Worm (Caenorhabditis elegans) whole organism, L4 larva: ENCODE measurements around the gene tbb-1.
A peak's percentile ranks its signal among the peaks of the same experiment; 100 is the strongest.

Source experiments
- F49E8.2 ChIP-seq: sonication (generic microtip); optimal IDR thresholded peaks from 2 replicates; lab custom pipeline; 2016; ENCODE audit warnings: missing compliant biosample characterization, mild to moderate bottlenecking, missing genetic modification characterization, borderline replicate concordance
- Y48G9A.11 ChIP-seq: fragments of 200-800 bp; sonication (Bioruptor generic); IDR thresholded peaks from 2 replicates; pipeline ENCODE4 v1.3.6; 2022; ENCODE audit warnings: missing genetic modification reagents, missing genetic modification characterization, missing compliant biosample characterization
- Y75B8A.6 ChIP-seq: fragments of 200-800 bp; sonication (Bioruptor generic); IDR thresholded peaks from 2 replicates; pipeline ENCODE4 v1.3.6; 2022; ENCODE audit warnings: missing genetic modification reagents, missing genetic modification characterization, missing compliant biosample characterization
- ZK337.2 ChIP-seq: fragments of 200-800 bp; sonication (Bioruptor generic); IDR thresholded peaks from 2 replicates; pipeline ENCODE4 v1.3.6; 2022; ENCODE audit warnings: missing genetic modification reagents, missing genetic modification characterization, missing compliant biosample characterization
- aha-1 ChIP-seq: fragments of 150-350 bp; peaks from one replicate; lab custom pipeline; 2014; ENCODE audit warnings: missing biosample characterization, missing genetic modification characterization
- ama-1 ChIP-seq: fragments of 150-350 bp; optimal IDR thresholded peaks from 2 replicates; lab custom pipeline; 2014; ENCODE audit warnings: inconsistent platforms, mixed read lengths
- arid-1 ChIP-seq: fragments of 200-800 bp; sonication (Bioruptor generic); conservative IDR thresholded peaks from 2 replicates; pipeline ENCODE4 v1.3.6; 2022; ENCODE audit warnings: missing genetic modification reagents, missing genetic modification characterization, missing compliant biosample characterization
- attf-4 ChIP-seq: sonication (generic microtip); optimal IDR thresholded peaks from 3 replicates; lab custom pipeline; 2017; ENCODE audit warnings: missing biosample characterization, missing genetic modification characterization
- ceh-28 ChIP-seq: fragments of 150-350 bp; optimal IDR thresholded peaks from 2 replicates; lab custom pipeline; 2014; ENCODE audit warnings: missing biosample characterization, missing genetic modification reagents, missing genetic modification characterization
- ceh-44 ChIP-seq: fragments of 200-800 bp; sonication (Bioruptor generic); IDR thresholded peaks from 2 replicates; pipeline ENCODE4 v1.3.6; 2022; ENCODE audit warnings: missing genetic modification reagents, missing genetic modification characterization, missing compliant biosample characterization
- ces-1 ChIP-seq: fragments of 150-350 bp; sonication (generic microtip); optimal IDR thresholded peaks from 4 replicates; lab custom pipeline; 2014; ENCODE audit warnings: missing biosample characterization, missing genetic modification reagents, missing genetic modification characterization
- cey-2 ChIP-seq: sonication (generic microtip); optimal IDR thresholded peaks from 3 replicates; lab custom pipeline; 2017; ENCODE audit warnings: missing genetic modification characterization, mild to moderate bottlenecking, missing compliant biosample characterization, antibody characterized with exemption, borderline replicate concordance; ENCODE audit not compliant: insufficient read depth
- daf-12 ChIP-seq: fragments of 150-350 bp; optimal IDR thresholded peaks from 2 replicates; lab custom pipeline; 2014; ENCODE audit warnings: missing biosample characterization, missing genetic modification reagents, missing genetic modification characterization
- daf-19 ChIP-seq: fragments of 200-800 bp; sonication (Bioruptor generic); conservative IDR thresholded peaks from 2 replicates; pipeline ENCODE4 v1.3.6; 2022; ENCODE audit warnings: missing genetic modification characterization, missing compliant biosample characterization
- dmd-9 ChIP-seq: fragments of 200-800 bp; sonication (Bioruptor generic); IDR thresholded peaks from 2 replicates; pipeline ENCODE4 v1.3.6; 2022; ENCODE audit warnings: missing genetic modification reagents, missing genetic modification characterization, missing compliant biosample characterization
- egl-43 ChIP-seq: fragments of 200-800 bp; sonication (Bioruptor generic); IDR thresholded peaks from 2 replicates; pipeline ENCODE4 v1.3.6; 2022; ENCODE audit warnings: missing genetic modification reagents, missing genetic modification characterization, missing compliant biosample characterization
- hif-1 ChIP-seq, 2 experiments: sonication (generic microtip); optimal IDR thresholded peaks; 2 replicates each; lab custom pipeline; 2016 to 2017; ENCODE audit warnings: missing compliant biosample characterization in 2 of 2, missing genetic modification characterization in 2 of 2, missing genetic modification reagents in 2 of 2, missing genotype in 2 of 2, mild to moderate bottlenecking in 1 of 2
- hmg-1.1 ChIP-seq: fragments of 200-800 bp; sonication (Bioruptor generic); IDR thresholded peaks from 2 replicates; pipeline ENCODE4 v1.3.6; 2022; ENCODE audit warnings: missing genetic modification reagents, missing genetic modification characterization, missing compliant biosample characterization
- lim-7 ChIP-seq: fragments of 200-800 bp; sonication (Bioruptor generic); IDR thresholded peaks from 2 replicates; pipeline ENCODE4 v1.3.6; 2022; ENCODE audit warnings: missing genetic modification characterization, missing compliant biosample characterization
- lin-1 ChIP-seq: fragments of 200-800 bp; sonication (Bioruptor generic); IDR thresholded peaks from 2 replicates; pipeline ENCODE4 v1.3.6; 2022; ENCODE audit warnings: missing genetic modification reagents, missing genetic modification characterization, missing compliant biosample characterization
- lin-38 ChIP-seq: fragments of 200-800 bp; sonication (Bioruptor generic); IDR thresholded peaks from 2 replicates; pipeline ENCODE4 v1.3.6; 2022; ENCODE audit warnings: missing genetic modification reagents, missing genetic modification characterization, missing compliant biosample characterization
- lir-3 ChIP-seq: sonication (generic microtip); optimal IDR thresholded peaks from 2 replicates; lab custom pipeline; 2016; ENCODE audit warnings: mild to moderate bottlenecking, missing genetic modification characterization, missing compliant biosample characterization
- lsy-2 ChIP-seq, 2 experiments: fragments of 150-350 bp in 1 of 2; sonication (generic microtip) in 1 of 2; optimal IDR thresholded peaks; 2 replicates each; lab custom pipeline; 2014 to 2017; ENCODE audit warnings: missing biosample characterization in 2 of 2, missing genetic modification characterization in 2 of 2
- mdl-1 ChIP-seq, 2 experiments: fragments of 150-350 bp in 1 of 2; sonication (generic microtip) in 1 of 2; optimal IDR thresholded peaks; 2 replicates each; lab custom pipeline; 2014 to 2017; ENCODE audit warnings: missing biosample characterization in 2 of 2, missing genetic modification characterization in 2 of 2
- mdt-29 ChIP-seq: fragments of 200-800 bp; sonication (Bioruptor generic); IDR thresholded peaks from 2 replicates; pipeline ENCODE4 v1.3.6; 2022; ENCODE audit warnings: missing genetic modification reagents, missing genetic modification characterization, missing compliant biosample characterization
- mxl-2 ChIP-seq: fragments of 200-800 bp; sonication (Bioruptor generic); conservative IDR thresholded peaks from 2 replicates; pipeline ENCODE4 v1.3.6; 2022; ENCODE audit warnings: missing genetic modification reagents, missing genetic modification characterization, missing compliant biosample characterization
- mxl-3 ChIP-seq: fragments of 200-800 bp; sonication (Bioruptor generic); optimal IDR thresholded peaks from 2 replicates; lab custom pipeline; 2018; ENCODE audit warnings: mild to moderate bottlenecking, missing genetic modification characterization, missing compliant biosample characterization
- nhr-10 ChIP-seq: fragments of 150-350 bp; optimal IDR thresholded peaks from 2 replicates; lab custom pipeline; 2014; ENCODE audit warnings: missing biosample characterization, missing genetic modification characterization
- nhr-11 ChIP-seq: fragments of 150-350 bp; optimal IDR thresholded peaks from 2 replicates; lab custom pipeline; 2014; ENCODE audit warnings: missing biosample characterization, missing genetic modification characterization
- nhr-28 ChIP-seq: fragments of 150-350 bp; optimal IDR thresholded peaks from 2 replicates; lab custom pipeline; 2014; ENCODE audit warnings: missing biosample characterization, missing genetic modification characterization
- nhr-42 ChIP-seq: fragments of 200-800 bp; sonication (Bioruptor generic); IDR thresholded peaks from 2 replicates; pipeline ENCODE4 v1.3.6; 2022; ENCODE audit warnings: missing genetic modification characterization, missing compliant biosample characterization
- nhr-48 ChIP-seq: sonication (generic microtip); optimal IDR thresholded peaks from 2 replicates; lab custom pipeline; 2016; ENCODE audit warnings: mild to moderate bottlenecking, missing genetic modification characterization, missing compliant biosample characterization
- nhr-76 ChIP-seq: fragments of 150-350 bp; optimal IDR thresholded peaks from 2 replicates; lab custom pipeline; 2014; ENCODE audit warnings: missing biosample characterization, missing genetic modification characterization
- nhr-77 ChIP-seq: fragments of 150-350 bp; optimal IDR thresholded peaks from 2 replicates; lab custom pipeline; 2014; ENCODE audit warnings: missing biosample characterization, missing genetic modification characterization
- pha-4 ChIP-seq, 2 experiments: fragments of 150-350 bp in 1 of 2; fragments of 200-800 bp in 1 of 2; sonication (Bioruptor generic) in 1 of 2; IDR thresholded peaks in 1 of 2; optimal IDR thresholded peaks in 1 of 2; 2 replicates each; pipeline versions ENCODE4 v1.3.6 to Lab custom; 2014 to 2022; ENCODE audit warnings: missing genetic modification characterization in 2 of 2, missing genetic modification reagents in 2 of 2, missing biosample characterization in 1 of 2, missing compliant biosample characterization in 1 of 2
- sdz-12 ChIP-seq: fragments of 200-800 bp; sonication (Bioruptor generic); optimal IDR thresholded peaks from 2 replicates; lab custom pipeline; 2018; ENCODE audit warnings: mild to moderate bottlenecking, missing genetic modification characterization, missing compliant biosample characterization
- set-16 ChIP-seq: fragments of 200-800 bp; sonication (Bioruptor generic); IDR thresholded peaks from 2 replicates; pipeline ENCODE4 v1.3.6; 2022; ENCODE audit warnings: missing genetic modification reagents, missing genetic modification characterization, missing compliant biosample characterization
- spr-1 ChIP-seq: sonication (generic microtip); optimal IDR thresholded peaks from 2 replicates; lab custom pipeline; 2016; ENCODE audit warnings: mild to moderate bottlenecking, missing genetic modification characterization, missing compliant biosample characterization
- tra-1 ChIP-seq: fragments of 200-800 bp; sonication (Bioruptor generic); IDR thresholded peaks from 2 replicates; pipeline ENCODE4 v1.3.6; 2022; ENCODE audit warnings: missing genetic modification reagents, missing genetic modification characterization, missing compliant biosample characterization
- zip-11 ChIP-seq: fragments of 200-800 bp; sonication (Bioruptor generic); IDR thresholded peaks from 2 replicates; pipeline ENCODE4 v1.3.6; 2022; ENCODE audit warnings: missing genetic modification characterization, missing compliant biosample characterization
- ztf-7 ChIP-seq: fragments of 150-350 bp; optimal IDR thresholded peaks from 2 replicates; lab custom pipeline; 2014; ENCODE audit warnings: missing biosample characterization, missing genetic modification characterization

The tbb-1 gene

DNA sequence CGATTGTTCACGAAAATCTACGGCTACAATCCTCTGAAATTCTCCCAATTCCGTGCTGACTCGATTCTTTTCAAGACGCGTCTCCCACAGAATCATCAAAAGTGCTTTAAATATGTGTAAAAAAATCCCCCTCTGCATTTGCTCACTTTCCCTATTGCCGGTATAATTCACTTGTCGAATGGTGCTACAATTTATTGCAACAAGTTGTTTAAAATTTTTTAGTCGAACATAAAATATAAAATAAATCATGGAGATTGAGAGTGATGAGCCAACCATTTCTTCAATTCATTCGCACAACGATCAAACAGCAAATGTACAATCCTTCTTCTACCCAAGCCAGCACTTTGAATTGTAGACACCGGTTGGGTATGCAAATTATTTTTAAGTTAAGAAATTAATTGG, 4.2 kb upstream of the tbb-1 start (continued):
- TF ChIP-seq nhr-28 (tag; lab: Kevin White, UChicago) (no peak), sdz-12 (GFP tag; lab: Kevin White, UChicago) (no peak), ceh-28 (no peak), dmd-9 (no peak), mxl-3 (GFP tag; lab: Kevin White, UChicago) (no peak), lsy-2 (tag; optimal IDR thresholded peaks at IDR 0.05; lab: Kevin White, UChicago) (no peak), mxl-2 (GFP tag; lab: Robert Waterston, UW) (no peak), lir-3 (tag; lab: Kevin White, UChicago) (no peak), attf-4 (tag; lab: Kevin White, UChicago) (no peak), hmg-1.1 (GFP tag; lab: Robert Waterston, UW) (no peak), nhr-76 (tag; lab: Kevin White, UChicago) (no peak), hif-1 (tag; optimal IDR thresholded peaks at IDR 0.05; lab: Kevin White, UChicago) (no peak), set-16 (GFP tag; lab: Robert Waterston, UW) (no peak), daf-12 (no peak), nhr-10 (no peak), arid-1 (GFP tag; lab: Robert Waterston, UW) (peak; percentile 74; the same call in 1 of the 2 replicates), lim-7 (GFP tag; lab: Robert Waterston, UW) (peak; percentile 59; the same call in 1 of the 2 replicates), mdt-29 (peak; percentile 45; the same call in 1 of the 2 replicates), spr-1 (tag; lab: Kevin White, UChicago) (no peak), aha-1 (tag; lab: Kevin White, UChicago) (no peak), mdl-1 (tag; optimal IDR thresholded peaks at IDR 0.05; lab: Kevin White, UChicago) (no peak), egl-43 (GFP tag; lab: Robert Waterston, UW) (peak; percentile 39; the same call in 1 of the 2 replicates), nhr-48 (no peak), lin-1 (GFP tag; lab: Robert Waterston, UW) (peak; percentile 69; the same call in 1 of the 2 replicates), cey-2 (tag; lab: Kevin White, UChicago) (no peak), nhr-77 (tag; lab: Kevin White, UChicago) (no peak), tra-1 (GFP tag; lab: Robert Waterston, UW) (0 out of 2 replicates have a peak, but pooled peaks have one; percentile 7), Y48G9A.11 (GFP tag; lab: Robert Waterston, UW) (peak; percentile 64), daf-19 (GFP tag; lab: Robert Waterston, UW) (no peak), Y75B8A.6 (GFP tag; lab: Robert Waterston, UW) (no peak), ces-1 (GFP tag; lab: Kevin White, UChicago) (no peak), ztf-7 (no peak), nhr-11 (no peak), ZK337.2 (GFP tag; lab: Robert Waterston, UW) (no peak), ceh-44 (GFP tag; lab: Robert Waterston, UW) (no peak), zip-11 (no peak)

DNA sequence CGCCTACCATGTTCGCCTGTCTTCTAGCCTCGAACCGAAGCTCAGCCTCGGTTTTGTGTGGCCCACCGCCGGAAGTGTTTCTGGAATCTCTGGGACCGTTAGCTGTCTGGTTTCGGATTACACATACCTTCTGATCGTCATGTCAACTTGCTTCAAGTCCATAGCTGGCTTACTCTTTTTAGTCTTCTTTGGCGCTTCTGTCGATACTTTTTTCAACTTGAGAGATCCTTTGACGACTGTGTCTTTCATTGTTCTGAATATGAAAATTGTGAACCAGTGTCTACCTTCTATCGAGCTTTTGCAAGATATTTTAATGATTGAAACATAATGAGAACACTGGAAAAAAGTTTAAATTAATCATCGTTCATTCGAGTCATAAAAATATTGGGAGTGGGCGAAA, 1.7 kb downstream of the tbb-1 start, which contains the start of gene K01G5.8:
Gene K01G5.8, minus strand, starts transcription at position 255 of the 400 bp plus-strand sequence.
- TF ChIP-seq lim-7 (GFP tag; lab: Robert Waterston, UW) (0 out of 2 replicates have a peak, but pooled peaks have one; percentile 5), lir-3 (tag; lab: Kevin White, UChicago) (no peak), pha-4 (GFP tag; IDR thresholded peaks at IDR 0.05; lab: Robert Waterston, UW) (0 out of 2 replicates have a peak, but pooled peaks have one; percentile 12), pha-4 (tag; optimal IDR thresholded peaks at IDR 0.05; lab: Kevin White, UChicago) (no peak), nhr-42 (GFP tag; lab: Robert Waterston, UW) (0 out of 2 replicates have a peak, but pooled peaks have one; percentile 48), F49E8.2 (tag; lab: Kevin White, UChicago) (peak; percentile 8), lin-1 (GFP tag; lab: Robert Waterston, UW) (no peak), lin-38 (GFP tag; lab: Robert Waterston, UW) (peak; percentile 63), cey-2 (tag; lab: Kevin White, UChicago) (no peak), ama-1 (peak; percentile 41), Y75B8A.6 (GFP tag; lab: Robert Waterston, UW) (0 out of 2 replicates have a peak, but pooled peaks have one; percentile 39)
